Worm (Caenorhabditis elegans): ENCODE data around the gene argk-1.

Gene argk-1

DNA sequence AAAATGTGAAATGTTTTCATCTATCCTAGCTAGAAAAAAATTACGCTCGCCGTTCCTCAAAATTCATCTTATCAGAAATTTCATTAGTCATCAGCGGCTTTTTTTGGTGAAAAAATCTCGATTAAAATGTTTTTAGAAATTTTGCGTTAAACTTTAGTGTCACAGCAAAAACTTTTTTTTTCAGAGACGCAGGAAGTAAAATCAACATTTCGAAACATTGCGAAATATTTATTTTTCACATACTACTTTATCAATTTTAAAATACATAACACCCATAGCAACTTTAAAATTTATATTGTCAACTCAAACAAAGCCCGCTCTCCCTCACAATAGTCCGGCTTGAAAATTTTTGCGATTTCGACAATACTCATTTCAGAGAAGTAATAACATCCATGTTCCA, 28.5 kb downstream of the argk-1 start:
- TF ChIP-seq rnt-1 (tag; optimal IDR thresholded peaks at IDR 0.05) (no peak), unc-86 (tag; optimal IDR thresholded peaks at IDR 0.05) (no peak), ceh-14 (tag; optimal IDR thresholded peaks at IDR 0.05) (no peak), unc-42 (tag; optimal IDR thresholded peaks at IDR 0.05) (no peak), tbx-7 (tag; optimal IDR thresholded peaks at IDR 0.05) (no peak), ceh-45 (GFP tag; IDR thresholded peaks at IDR 0.05) (no peak)

DNA sequence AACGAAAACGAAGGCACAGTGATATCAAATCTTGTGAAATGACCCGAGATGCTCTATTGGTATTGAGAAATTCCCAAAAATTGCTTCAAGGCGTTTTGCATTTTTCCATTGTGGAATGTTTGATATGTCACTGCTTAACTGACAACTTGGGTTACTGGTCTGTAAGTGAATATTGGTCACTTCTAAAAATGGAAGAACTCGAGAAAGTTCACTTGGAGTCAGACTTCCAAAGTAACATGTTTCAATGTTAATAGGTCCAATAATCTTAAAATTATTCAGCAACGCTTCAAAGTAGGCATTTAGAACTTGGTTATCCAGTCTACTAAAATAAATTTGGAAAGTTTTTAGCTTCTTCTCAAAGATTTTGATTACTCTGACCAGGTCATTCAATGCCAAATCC, 29.0 kb downstream of the argk-1 start, which contains the start of gene fbxa-144:
Gene fbxa-144 (minus strand): TSS at position 101 of the 400 bp plus-strand sequence.
- TF ChIP-seq unc-3 (GFP tag; conservative IDR thresholded peaks at IDR 0.05), result no peak
- TF ChIP-seq unc-3 (tag; optimal IDR thresholded peaks at IDR 0.05), result no peak
- TF ChIP-seq lim-6 (tag; optimal IDR thresholded peaks at IDR 0.05), result no peak
- TF ChIP-seq pag-3 (tag; optimal IDR thresholded peaks at IDR 0.05; ENCODE audit: borderline replicate concordance), result no peak
- TF ChIP-seq ceh-45 (GFP tag; IDR thresholded peaks at IDR 0.05), result no peak
- no peak for TF ChIP-seq ref-2 (tag; optimal IDR thresholded peaks at IDR 0.05)
- TF ChIP-seq K02D7.2 (tag; optimal IDR thresholded peaks at IDR 0.05), result no peak
- TF ChIP-seq pat-9 (tag; optimal IDR thresholded peaks at IDR 0.05), result no peak
- no peak for TF ChIP-seq odd-2 (tag; optimal IDR thresholded peaks at IDR 0.05)
- no peak for TF ChIP-seq che-1 (tag; optimal IDR thresholded peaks at IDR 0.05)

DNA sequence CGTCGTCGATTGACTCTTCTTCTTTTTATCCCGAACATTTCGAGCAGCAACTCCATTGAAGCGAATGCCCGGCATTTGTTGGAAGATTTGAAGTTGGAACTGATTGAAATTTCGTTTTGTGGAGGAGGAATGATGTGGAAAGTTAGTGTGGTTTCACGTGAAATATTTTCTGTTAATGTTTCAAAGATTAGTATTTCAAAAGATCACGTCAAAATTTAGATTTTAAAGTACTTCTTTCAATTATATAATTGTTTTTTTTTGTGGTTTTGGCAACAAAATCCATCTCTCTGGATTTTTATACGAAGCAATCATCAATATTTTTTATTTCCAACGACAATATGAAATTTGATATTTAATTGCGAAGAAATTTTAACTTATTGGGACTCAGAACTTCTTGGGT, 33.3 kb downstream of the argk-1 start, which contains the start of gene F44G3.7:
Gene F44G3.7 (minus strand): TSS at position 101 of the 400 bp plus-strand sequence.
- TF ChIP-seq ceh-14 (tag; optimal IDR thresholded peaks at IDR 0.05) (no peak), che-1 (tag; optimal IDR thresholded peaks at IDR 0.05) (no peak), sdc-2 (tag; optimal IDR thresholded peaks at IDR 0.05) (no peak), ets-4 (tag; optimal IDR thresholded peaks at IDR 0.05) (no peak)

DNA sequence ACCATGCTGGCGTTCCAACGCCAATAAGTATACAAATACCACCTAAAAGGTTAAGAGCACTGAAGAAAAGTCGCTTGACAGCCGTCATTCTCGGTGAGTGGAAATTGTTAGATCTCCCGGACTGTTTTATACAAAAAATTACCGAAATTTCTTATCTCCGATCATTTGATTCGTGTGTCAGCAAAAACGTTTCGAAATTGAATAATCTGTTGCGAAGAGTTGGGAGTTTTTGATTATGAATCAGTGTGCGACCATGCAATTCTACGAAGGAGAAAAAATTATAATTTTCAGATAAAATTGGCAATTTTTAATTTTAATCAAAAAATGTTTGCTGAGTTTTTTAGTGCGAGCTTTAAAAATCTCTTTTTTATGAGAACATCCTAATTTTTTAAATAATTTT, 35.8 kb downstream of the argk-1 start, which contains the start of gene clc-11:
Gene clc-11 (minus strand): TSS at position 101 of the 400 bp plus-strand sequence.
- TF ChIP-seq K09A11.1 (tag; optimal IDR thresholded peaks at IDR 0.05; ENCODE audit: insufficient read depth), result no peak
- TF ChIP-seq ceh-2 (tag; optimal IDR thresholded peaks at IDR 0.05), result no peak
- no peak for TF ChIP-seq eyg-1 (tag; optimal IDR thresholded peaks at IDR 0.05)
- no peak for TF ChIP-seq lin-11 (tag; optimal IDR thresholded peaks at IDR 0.05)
- TF ChIP-seq odd-2 (tag; optimal IDR thresholded peaks at IDR 0.05), result no peak
- TF ChIP-seq T23F11.4 (GFP tag; optimal IDR thresholded peaks at IDR 0.05), result no peak
- no peak for TF ChIP-seq sox-2 (GFP tag; IDR thresholded peaks at IDR 0.05)
- TF ChIP-seq ceh-6 (GFP tag; optimal IDR thresholded peaks at IDR 0.05), result no peak
- no peak for TF ChIP-seq pat-9 (tag; optimal IDR thresholded peaks at IDR 0.05)
- TF ChIP-seq ztf-16 (tag; optimal IDR thresholded peaks at IDR 0.05), result no peak
- no peak for TF ChIP-seq nhr-11 (tag; optimal IDR thresholded peaks at IDR 0.05)
- TF ChIP-seq ceh-24 (tag; optimal IDR thresholded peaks at IDR 0.05), result no peak

DNA sequence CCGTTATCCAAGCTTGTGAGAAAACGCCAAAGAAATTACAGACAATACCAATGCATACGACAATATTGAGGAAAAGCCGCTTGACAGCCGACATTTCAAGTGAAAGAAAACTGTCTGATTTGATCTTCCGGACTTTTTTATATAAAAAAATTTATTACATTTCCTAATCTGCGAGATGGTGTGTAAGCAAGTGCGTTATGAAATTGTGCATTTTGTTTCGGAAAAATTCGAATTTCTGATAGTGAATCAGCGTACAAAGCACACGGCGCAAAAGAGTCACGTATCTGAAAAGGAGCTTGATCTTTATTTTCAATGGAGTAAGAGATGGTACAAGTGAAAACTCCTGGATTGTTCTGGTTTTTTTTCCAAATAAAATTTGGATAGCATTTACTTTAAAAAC, 37.4 kb downstream of the argk-1 start, which contains the start of gene clc-32:
Gene clc-32 (minus strand): TSS at position 101 of the 400 bp plus-strand sequence.
- no peak for TF ChIP-seq pat-9 (tag; optimal IDR thresholded peaks at IDR 0.05)
- TF ChIP-seq ceh-48 (tag; optimal IDR thresholded peaks at IDR 0.05), result no peak
- no peak for TF ChIP-seq ceh-9 (tag; optimal IDR thresholded peaks at IDR 0.05)
- TF ChIP-seq hlh-13 (GFP tag; optimal IDR thresholded peaks at IDR 0.05), result no peak
- no peak for TF ChIP-seq pag-3 (tag; optimal IDR thresholded peaks at IDR 0.05; ENCODE audit: borderline replicate concordance)
- no peak for TF ChIP-seq zip-5 (tag; optimal IDR thresholded peaks at IDR 0.05)
- TF ChIP-seq unc-3 (GFP tag; conservative IDR thresholded peaks at IDR 0.05), result no peak
- no peak for TF ChIP-seq unc-3 (tag; optimal IDR thresholded peaks at IDR 0.05)
- TF ChIP-seq syd-9 (tag; optimal IDR thresholded peaks at IDR 0.05), result no peak
- no peak for TF ChIP-seq ceh-18 (tag; optimal IDR thresholded peaks at IDR 0.05)
- no peak for TF ChIP-seq fkh-6 (tag; optimal IDR thresholded peaks at IDR 0.05)
- no peak for TF ChIP-seq tbx-2 (tag; optimal IDR thresholded peaks at IDR 0.05)
- no peak for TF ChIP-seq gmeb-2 (tag; optimal IDR thresholded peaks at IDR 0.05)
- TF ChIP-seq F13H6.1 (tag; optimal IDR thresholded peaks at IDR 0.05), result no peak
- TF ChIP-seq ceh-2 (tag; optimal IDR thresholded peaks at IDR 0.05), result no peak
- no peak for TF ChIP-seq dmd-4 (tag; optimal IDR thresholded peaks at IDR 0.05; ENCODE audit: borderline replicate concordance)
- TF ChIP-seq ceh-14 (tag; optimal IDR thresholded peaks at IDR 0.05), result no peak
- TF ChIP-seq ceh-30 (tag; optimal IDR thresholded peaks at IDR 0.05), result no peak
- TF ChIP-seq C38D4.7 (GFP tag; optimal IDR thresholded peaks at IDR 0.05), result no peak
